Fruit fly (Drosophila melanogaster): Measurements from ENCODE around the gene CG43739.

CG43739 gene

dm6 chr2L:20915224-20915623 lies 3.5 kb downstream of the CG43739 start:
- TF ChIP-seq CG17359 (tag; optimal IDR thresholded peaks at IDR 0.05) (peak; percentile 25), CG4707 (GFP tag; optimal IDR thresholded peaks at IDR 0.05) (no peak), CG15601 (tag; optimal IDR thresholded peaks at IDR 0.05) (no peak), CG3065 (GFP tag; optimal IDR thresholded peaks at IDR 0.05) (no peak), CG5180 (GFP tag; optimal IDR thresholded peaks at IDR 0.05) (no peak), CG12104 (GFP tag; optimal IDR thresholded peaks at IDR 0.05) (peak; percentile 32), dysf (GFP tag; IDR thresholded peaks at IDR 0.05) (peak; percentile 59; the same call in 2 of the 3 replicates), jing (GFP tag; optimal IDR thresholded peaks at IDR 0.05) (no peak), Opbp (GFP tag; IDR thresholded peaks at IDR 0.05; ENCODE audit: partially characterized antibody) (no peak), kay (GFP tag; optimal IDR thresholded peaks at IDR 0.05) (peak; percentile 19), oc (tag; optimal IDR thresholded peaks at IDR 0.05) (peak; percentile 47), wdn (GFP tag; IDR thresholded peaks at IDR 0.05) (no peak), lov (optimal IDR thresholded peaks at IDR 0.05) (no peak), lov (GFP tag; IDR thresholded peaks at IDR 0.05) (no peak), row (GFP tag; IDR thresholded peaks at IDR 0.05) (peak; percentile 66), CG12219 (GFP tag; optimal IDR thresholded peaks at IDR 0.05) (no peak), Fer3 (tag; optimal IDR thresholded peaks at IDR 0.05) (peak; percentile 7), hb (GFP tag; IDR thresholded peaks at IDR 0.05; ENCODE audit: partially characterized antibody) (no peak), emc (GFP tag; optimal IDR thresholded peaks at IDR 0.05) (no peak), CG10274 (GFP tag; optimal IDR thresholded peaks at IDR 0.05) (no peak), CG17829 (tag; optimal IDR thresholded peaks at IDR 0.05) (peak; percentile 22), CG9932 (GFP tag; IDR thresholded peaks at IDR 0.05) (no peak), Xbp1 (GFP tag; optimal IDR thresholded peaks at IDR 0.05) (peak; percentile 53), CG14710 (tag; optimal IDR thresholded peaks at IDR 0.05) (peak; percentile 5), CG11723 (GFP tag; optimal IDR thresholded peaks at IDR 0.05) (no peak), trh (GFP tag; optimal IDR thresholded peaks at IDR 0.05) (no peak), cwo (GFP tag; optimal IDR thresholded peaks at IDR 0.05) (peak; percentile 36), CG14441 (GFP tag; IDR thresholded peaks at IDR 0.05) (peak; percentile 58), ssp (GFP tag; IDR thresholded peaks at IDR 0.05) (0 out of 2 replicates have a peak, but pooled peaks have one; percentile 10), caup (GFP tag; optimal IDR thresholded peaks at IDR 0.05; ENCODE audit: severe bottlenecking) (peak; percentile 12), repo (GFP tag; optimal IDR thresholded peaks at IDR 0.05) (no peak), Chrac-16 (GFP tag; optimal IDR thresholded peaks at IDR 0.05) (peak; percentile 38), sqz (GFP tag; optimal IDR thresholded peaks at IDR 0.05) (no peak), CG12391 (tag; optimal IDR thresholded peaks at IDR 0.05) (peak; percentile 50), Rfx (GFP tag; IDR thresholded peaks at IDR 0.05) (peak; percentile 25; the same call in 1 of the 2 replicates), H2.0 (GFP tag; IDR thresholded peaks at IDR 0.05) (peak; percentile 34; the same call in 1 of the 2 replicates), stc (GFP tag; IDR thresholded peaks at IDR 0.05) (peak; percentile 46; the same call in 1 of the 2 replicates), sisA (GFP tag; IDR thresholded peaks at IDR 0.05) (peak; percentile 29; the same call in 1 of the 2 replicates), maf-S (GFP tag; optimal IDR thresholded peaks at IDR 0.05) (no peak), lilli (GFP tag; optimal IDR thresholded peaks at IDR 0.05) (peak; percentile 28), CG32767 (GFP tag; IDR thresholded peaks at IDR 0.05) (peak; percentile 36; the same call in 1 of the 2 replicates), CG2199 (GFP tag; IDR thresholded peaks at IDR 0.05) (no peak), CG10209 (GFP tag; optimal IDR thresholded peaks at IDR 0.05) (peak; percentile 29), Oli (tag; optimal IDR thresholded peaks at IDR 0.05) (peak; percentile 39), gem (tag; optimal IDR thresholded peaks at IDR 0.05) (peak; percentile 69), esg (GFP tag; conservative IDR thresholded peaks at IDR 0.05) (peak; percentile 26; the same call in 1 of the 2 replicates), pnt (GFP tag; optimal IDR thresholded peaks at IDR 0.05) (no peak), CG18599 (GFP tag; optimal IDR thresholded peaks at IDR 0.05) (peak; percentile 32), CG13296 (GFP tag; optimal IDR thresholded peaks at IDR 0.05) (no peak), CG30403 (GFP tag; optimal IDR thresholded peaks at IDR 0.05) (peak; percentile 41), run (tag; optimal IDR thresholded peaks at IDR 0.05) (no peak)
